Worm (Caenorhabditis elegans) whole organism, L2 larva: Measurements from ENCODE around the gene F55B11.6.

Source experiments
- aly-2 ChIP-seq: fragments of 150-350 bp; optimal IDR thresholded peaks from 2 replicates; lab custom pipeline; 2014; ENCODE audit warnings: missing biosample characterization, missing genetic modification characterization
- blmp-1 ChIP-seq: sonication (generic microtip); optimal IDR thresholded peaks from 2 replicates; lab custom pipeline; 2017; ENCODE audit warnings: missing genetic modification characterization, mild to moderate bottlenecking, missing compliant biosample characterization, antibody characterized with exemption, moderate library complexity; ENCODE audit not compliant: insufficient read depth
- dmd-4 ChIP-seq: sonication (generic microtip); optimal IDR thresholded peaks from 2 replicates; lab custom pipeline; 2017; ENCODE audit warnings: missing biosample characterization, missing genetic modification characterization
- fos-1 ChIP-seq: fragments of 150-350 bp; optimal IDR thresholded peaks from 2 replicates; lab custom pipeline; 2014; ENCODE audit warnings: missing biosample characterization, missing genetic modification characterization
- mbf-1 ChIP-seq: sonication (generic microtip); optimal IDR thresholded peaks from 2 replicates; lab custom pipeline; 2017; ENCODE audit warnings: missing biosample characterization, missing genetic modification characterization
- mdl-1 ChIP-seq, 2 experiments: fragments of 150-350 bp in 1 of 2; sonication (generic microtip) in 1 of 2; optimal IDR thresholded peaks; 2 replicates each; lab custom pipeline; 2017; ENCODE audit warnings: missing biosample characterization in 2 of 2, missing genetic modification characterization in 2 of 2
- nhr-12 ChIP-seq: fragments of 150-350 bp; optimal IDR thresholded peaks from 2 replicates; lab custom pipeline; 2014; ENCODE audit warnings: missing biosample characterization, missing genetic modification characterization
- nhr-23 ChIP-seq: fragments of 150-350 bp; optimal IDR thresholded peaks from 2 replicates; lab custom pipeline; 2014; ENCODE audit warnings: missing biosample characterization, missing genetic modification reagents, missing genetic modification characterization
- nhr-237 ChIP-seq: fragments of 150-350 bp; optimal IDR thresholded peaks from 2 replicates; lab custom pipeline; 2014; ENCODE audit warnings: missing biosample characterization, missing genetic modification characterization
- snpc-4 ChIP-seq: fragments of 150-350 bp; optimal IDR thresholded peaks from 2 replicates; lab custom pipeline; 2014; ENCODE audit warnings: missing biosample characterization, missing genetic modification characterization
- ztf-1 ChIP-seq: fragments of 200-800 bp; sonication (Bioruptor generic); conservative IDR thresholded peaks from 2 replicates; pipeline ENCODE4 v1.3.6; 2022; ENCODE audit warnings: missing genetic modification characterization, missing compliant biosample characterization

DNA sequence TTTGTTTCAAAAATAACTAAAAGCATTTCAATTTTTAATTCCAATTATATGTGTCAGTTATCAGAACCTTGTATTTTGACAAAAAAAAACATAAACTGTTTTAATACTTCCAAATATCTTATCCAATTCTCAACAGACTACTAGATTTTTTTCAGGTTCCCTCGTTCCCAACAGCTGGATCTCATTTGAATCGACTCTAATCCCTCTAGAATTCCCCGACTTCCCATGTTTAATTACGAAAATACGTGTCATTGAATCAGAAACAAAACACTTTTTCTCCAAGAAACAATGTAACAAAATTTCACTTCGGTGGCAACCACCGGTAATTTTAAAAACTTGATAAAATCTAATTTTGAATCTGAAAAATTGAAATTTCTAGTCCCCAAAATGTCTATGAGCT lies 37.8 kb downstream of the F55B11.6 start:
- no peak for TF ChIP-seq aly-2
- TF ChIP-seq mbf-1 (tag; lab: Kevin White, UChicago) = no peak
- no peak for TF ChIP-seq nhr-237 (tag; lab: Kevin White, UChicago)
- no peak for TF ChIP-seq nhr-23
- TF ChIP-seq snpc-4 (tag; lab: Kevin White, UChicago) = no peak
- TF ChIP-seq mdl-1 (tag; optimal IDR thresholded peaks at IDR 0.05; lab: Kevin White, UChicago) = no peak
- no peak for TF ChIP-seq fos-1 (tag; lab: Kevin White, UChicago)
- TF ChIP-seq dmd-4 (tag; lab: Kevin White, UChicago) = no peak
- no peak for TF ChIP-seq nhr-12
- TF ChIP-seq blmp-1 (tag; lab: Kevin White, UChicago) = no peak
- no peak for TF ChIP-seq ztf-1 (GFP tag; lab: Robert Waterston, UW)
